Fruit fly (Drosophila melanogaster) whole organism, prepupa: ENCODE measurements around the gene CG45544.
A peak's percentile ranks its signal among the peaks of the same experiment; 100 is the strongest.

Experiments used
- Blimp-1 ChIP-seq: fragments of 200-800 bp; sonication (Bioruptor generic); optimal IDR thresholded peaks from 3 replicates; lab custom pipeline; 2017; ENCODE audit warnings: missing biosample characterization, missing genetic modification characterization, mild to moderate bottlenecking, moderate library complexity, missing genetic modification reagents
- CG10631 ChIP-seq: fragments of 200-800 bp; sonication (Bioruptor generic); optimal IDR thresholded peaks from 2 replicates; lab custom pipeline; 2016; ENCODE audit warnings: missing biosample characterization, missing genetic modification characterization
- CG10669 ChIP-seq: fragments of 200-800 bp; sonication (Bioruptor generic); optimal IDR thresholded peaks from 3 replicates; lab custom pipeline; 2018; ENCODE audit warnings: missing biosample characterization, mild to moderate bottlenecking, missing genetic modification characterization, moderate library complexity
- CG11294 ChIP-seq: fragments of 200-800 bp; sonication (Bioruptor generic); IDR thresholded peaks from 2 replicates; pipeline ENCODE4 v1.3.6; 2022; ENCODE audit warnings: missing biosample characterization, missing genetic modification characterization
- CG11762 ChIP-seq: fragments of 200-800 bp; sonication (Bioruptor generic); optimal IDR thresholded peaks from 3 replicates; lab custom pipeline; 2016; ENCODE audit warnings: missing biosample characterization, missing genetic modification characterization; ENCODE audit not compliant: insufficient read depth
- CG11902 ChIP-seq: fragments of 200-800 bp; sonication (Bioruptor generic); optimal IDR thresholded peaks from 3 replicates; lab custom pipeline; 2016; ENCODE audit warnings: missing biosample characterization, missing genetic modification characterization
- CG15336 ChIP-seq: fragments of 200-800 bp; sonication (Bioruptor generic); IDR thresholded peaks from 2 replicates; pipeline ENCODE4 v1.3.6; 2022; ENCODE audit warnings: missing biosample characterization, missing genetic modification characterization
- CG1621 ChIP-seq: fragments of 200-800 bp; sonication (Bioruptor generic); optimal IDR thresholded peaks from 3 replicates; lab custom pipeline; 2018; ENCODE audit warnings: missing biosample characterization, mild to moderate bottlenecking, missing genetic modification characterization
- CG16779 ChIP-seq: fragments of 200-800 bp; sonication (Bioruptor generic); optimal IDR thresholded peaks from 3 replicates; lab custom pipeline; 2017; ENCODE audit warnings: missing biosample characterization, mild to moderate bottlenecking, missing genetic modification characterization
- CG31627 ChIP-seq: fragments of 200-800 bp; sonication (Bioruptor generic); optimal IDR thresholded peaks from 3 replicates; lab custom pipeline; 2016; ENCODE audit warnings: missing biosample characterization, missing genetic modification characterization
- CG32006 ChIP-seq: fragments of 200-800 bp; sonication (Bioruptor generic); optimal IDR thresholded peaks from 3 replicates; lab custom pipeline; 2017; ENCODE audit warnings: missing biosample characterization, mild to moderate bottlenecking, missing genetic modification characterization
- CG34406 ChIP-seq: fragments of 200-800 bp; sonication (Bioruptor generic); optimal IDR thresholded peaks from 3 replicates; lab custom pipeline; 2016; ENCODE audit warnings: missing biosample characterization, missing genetic modification characterization
- CG3919 ChIP-seq: fragments of 200-800 bp; sonication (Bioruptor generic); optimal IDR thresholded peaks from 3 replicates; lab custom pipeline; 2016; ENCODE audit warnings: missing biosample characterization, missing genetic modification characterization
- CG4318 ChIP-seq: fragments of 200-800 bp; sonication (Bioruptor generic); optimal IDR thresholded peaks from 3 replicates; lab custom pipeline; 2017; ENCODE audit warnings: missing biosample characterization, mild to moderate bottlenecking, missing genetic modification characterization
- CG6276 ChIP-seq: fragments of 200-800 bp; sonication (Bioruptor generic); optimal IDR thresholded peaks from 2 replicates; lab custom pipeline; 2017; ENCODE audit warnings: missing biosample characterization, mild to moderate bottlenecking, missing genetic modification characterization
- CG6792 ChIP-seq: fragments of 200-800 bp; sonication (Bioruptor generic); optimal IDR thresholded peaks from 3 replicates; lab custom pipeline; 2016; ENCODE audit warnings: missing biosample characterization, missing genetic modification characterization
- CG6808 ChIP-seq: fragments of 200-800 bp; sonication (Bioruptor generic); optimal IDR thresholded peaks from 3 replicates; lab custom pipeline; 2017; ENCODE audit warnings: missing biosample characterization, missing genetic modification characterization, mild to moderate bottlenecking, moderate library complexity, missing genetic modification reagents
- CG6854 ChIP-seq: fragments of 200-800 bp; sonication (Bioruptor generic); optimal IDR thresholded peaks from 2 replicates; lab custom pipeline; 2017; ENCODE audit warnings: missing biosample characterization, mild to moderate bottlenecking, missing genetic modification characterization
- CG7368 ChIP-seq: fragments of 200-800 bp; sonication (Bioruptor generic); optimal IDR thresholded peaks from 3 replicates; lab custom pipeline; 2016; ENCODE audit warnings: missing biosample characterization, missing genetic modification characterization
- CG8119 ChIP-seq: fragments of 200-800 bp; sonication (Bioruptor generic); IDR thresholded peaks from 3 replicates; pipeline ENCODE4 v1.3.6; 2022; ENCODE audit warnings: missing biosample characterization, missing genetic modification characterization
- CG9139 ChIP-seq: fragments of 200-800 bp; sonication (Bioruptor generic); optimal IDR thresholded peaks from 3 replicates; lab custom pipeline; 2017; ENCODE audit warnings: missing biosample characterization, mild to moderate bottlenecking, missing genetic modification characterization
- Eip75B ChIP-seq: fragments of 200-800 bp; sonication (Bioruptor generic); optimal IDR thresholded peaks from 3 replicates; lab custom pipeline; 2016; ENCODE audit warnings: missing biosample characterization, missing genetic modification characterization
- Eip78C ChIP-seq: fragments of 200-800 bp; sonication (Bioruptor generic); peaks from one replicate; lab custom pipeline; 2016; ENCODE audit warnings: missing biosample characterization, missing genetic modification characterization
- Ets21C ChIP-seq: fragments of 200-800 bp; sonication (Bioruptor generic); optimal IDR thresholded peaks from 3 replicates; lab custom pipeline; 2016; ENCODE audit warnings: missing biosample characterization, missing genetic modification characterization
- Ets96B ChIP-seq: fragments of 200-800 bp; optimal IDR thresholded peaks from 2 replicates; lab custom pipeline; 2019; ENCODE audit warnings: missing biosample characterization, mild to moderate bottlenecking, missing genetic modification characterization, moderate library complexity
- Hr38 ChIP-seq: sonication (Bioruptor generic); optimal IDR thresholded peaks from 2 replicates; lab custom pipeline; 2016; ENCODE audit warnings: missing biosample characterization, missing genetic modification characterization
- Hr39 ChIP-seq: fragments of 200-800 bp; sonication (Bioruptor generic); optimal IDR thresholded peaks from 2 replicates; lab custom pipeline; 2016; ENCODE audit warnings: missing biosample characterization, missing genetic modification characterization
- Hr4 ChIP-seq: fragments of 200-800 bp; sonication (Bioruptor generic); optimal IDR thresholded peaks from 3 replicates; lab custom pipeline; 2016; ENCODE audit warnings: missing biosample characterization, missing genetic modification characterization
- Lpt ChIP-seq: fragments of 200-800 bp; sonication (Bioruptor generic); optimal IDR thresholded peaks from 3 replicates; lab custom pipeline; 2016; ENCODE audit warnings: missing biosample characterization, missing genetic modification characterization
- Met ChIP-seq: fragments of 200-800 bp; sonication (Bioruptor generic); optimal IDR thresholded peaks from 3 replicates; lab custom pipeline; 2016; ENCODE audit warnings: missing biosample characterization, missing genetic modification characterization
- OdsH ChIP-seq: fragments of 200-800 bp; sonication (Bioruptor generic); optimal IDR thresholded peaks from 3 replicates; lab custom pipeline; 2016; ENCODE audit warnings: missing biosample characterization, missing genetic modification characterization
- Smox ChIP-seq: fragments of 200-800 bp; sonication (Bioruptor generic); optimal IDR thresholded peaks from 3 replicates; lab custom pipeline; 2016; ENCODE audit warnings: missing biosample characterization, missing genetic modification characterization
- Sox102F ChIP-seq: fragments of 200-800 bp; sonication (Bioruptor generic); optimal IDR thresholded peaks from 2 replicates; lab custom pipeline; 2016; ENCODE audit warnings: missing biosample characterization, mild to moderate bottlenecking, missing genetic modification characterization
- Sox14 ChIP-seq: fragments of 200-800 bp; sonication (Bioruptor generic); optimal IDR thresholded peaks from 3 replicates; lab custom pipeline; 2016; ENCODE audit warnings: missing biosample characterization, missing genetic modification characterization
- Sox15 ChIP-seq: fragments of 200-800 bp; sonication (Bioruptor generic); optimal IDR thresholded peaks from 3 replicates; lab custom pipeline; 2016; ENCODE audit warnings: missing biosample characterization, missing genetic modification characterization
- achi ChIP-seq: fragments of 200-800 bp; sonication (Bioruptor generic); optimal IDR thresholded peaks from 3 replicates; lab custom pipeline; 2016; ENCODE audit warnings: missing biosample characterization, missing genetic modification characterization
- acj6 ChIP-seq: fragments of 200-800 bp; sonication (Bioruptor generic); optimal IDR thresholded peaks from 3 replicates; lab custom pipeline; 2016; ENCODE audit warnings: missing biosample characterization, missing genetic modification characterization
- cyc ChIP-seq: fragments of 200-800 bp; sonication (Bioruptor generic); optimal IDR thresholded peaks from 3 replicates; lab custom pipeline; 2016; ENCODE audit warnings: missing biosample characterization, missing genetic modification characterization
- dac ChIP-seq: fragments of 200-800 bp; sonication (Bioruptor generic); optimal IDR thresholded peaks from 2 replicates; lab custom pipeline; 2017; ENCODE audit warnings: missing biosample characterization, mild to moderate bottlenecking, missing genetic modification characterization
- eg ChIP-seq: fragments of 200-800 bp; sonication (Bioruptor generic); IDR thresholded peaks from 3 replicates; pipeline ENCODE4 v1.3.6; 2022; ENCODE audit warnings: missing biosample characterization, missing genetic modification characterization
- esn ChIP-seq: fragments of 200-800 bp; sonication (Bioruptor generic); optimal IDR thresholded peaks from 2 replicates; lab custom pipeline; 2016; ENCODE audit warnings: missing biosample characterization, mild to moderate bottlenecking, missing genetic modification characterization, moderate library complexity
- fd85E ChIP-seq: fragments of 200-800 bp; sonication (Bioruptor generic); optimal IDR thresholded peaks from 3 replicates; lab custom pipeline; 2016; ENCODE audit warnings: missing biosample characterization, missing genetic modification characterization
- fkh ChIP-seq: fragments of 200-800 bp; sonication (Bioruptor generic); optimal IDR thresholded peaks from 3 replicates; lab custom pipeline; 2017; ENCODE audit warnings: missing biosample characterization, mild to moderate bottlenecking, missing genetic modification characterization, moderate library complexity
- lz ChIP-seq: fragments of 200-800 bp; sonication (Bioruptor generic); optimal IDR thresholded peaks from 3 replicates; lab custom pipeline; 2016; ENCODE audit warnings: missing biosample characterization, missing genetic modification characterization
- net ChIP-seq: fragments of 200-800 bp; sonication (Bioruptor generic); optimal IDR thresholded peaks from 3 replicates; lab custom pipeline; 2016; ENCODE audit warnings: missing biosample characterization, missing genetic modification characterization
- pdm3 ChIP-seq: fragments of 200-800 bp; sonication (Bioruptor generic); optimal IDR thresholded peaks from 3 replicates; lab custom pipeline; 2016; ENCODE audit warnings: missing biosample characterization, missing genetic modification characterization
- salr ChIP-seq, 2 experiments: fragments of 200-800 bp; sonication (Bioruptor generic); optimal IDR thresholded peaks; 3 replicates each; lab custom pipeline; 2016 to 2018; ENCODE audit warnings: missing biosample characterization in 2 of 2, missing genetic modification characterization in 2 of 2, mild to moderate bottlenecking in 1 of 2
- spab ChIP-seq: fragments of 200-800 bp; sonication (Bioruptor generic); optimal IDR thresholded peaks from 2 replicates; lab custom pipeline; 2017; ENCODE audit warnings: missing biosample characterization, mild to moderate bottlenecking, missing genetic modification characterization, missing genetic modification reagents
- svp ChIP-seq: fragments of 200-800 bp; sonication (Bioruptor generic); peaks from one replicate; lab custom pipeline; 2016; ENCODE audit warnings: missing biosample characterization, missing genetic modification characterization
- topi ChIP-seq: fragments of 200-800 bp; sonication (Bioruptor generic); optimal IDR thresholded peaks from 3 replicates; lab custom pipeline; 2016; ENCODE audit warnings: missing biosample characterization, missing genetic modification characterization

The CG45544 gene

dm6 chr3R:29274590-29274989, 18.3 kb downstream of the CG45544 start:
- TF ChIP-seq Lpt (GFP tag; lab: Kevin White, UChicago) (no peak), acj6 (GFP tag; lab: Kevin White, UChicago) (peak; percentile 6), Eip78C (GFP tag; lab: Kevin White, UChicago) (peak; percentile 75), Hr4 (GFP tag; lab: Kevin White, UChicago) (peak; percentile 1), pdm3 (peak; percentile 14), CG3919 (peak; percentile 2)

- peak; percentile 66 for TF ChIP-seq CG9139 (GFP tag; lab: Kevin White, UChicago)
- no peak for TF ChIP-seq CG11294 (GFP tag; lab: Robert Waterston, UW)
- no peak for TF ChIP-seq CG6276 (GFP tag; lab: Kevin White, UChicago)
- TF ChIP-seq CG6792 (GFP tag; lab: Kevin White, UChicago), result peak; percentile 83
- TF ChIP-seq Eip78C (GFP tag; lab: Kevin White, UChicago), result peak; percentile 97
- peak; percentile 24 for TF ChIP-seq CG4318 (GFP tag; lab: Kevin White, UChicago)
- TF ChIP-seq Sox14 (GFP tag; lab: Kevin White, UChicago), result peak; percentile 90
- TF ChIP-seq eg (GFP tag; lab: Robert Waterston, UW), result peak; percentile 32; the same call in 1 of the 3 replicates
- TF ChIP-seq CG31627, result peak; percentile 91
- TF ChIP-seq CG6854 (GFP tag; lab: Kevin White, UChicago), result peak; percentile 50
- peak; percentile 84 for TF ChIP-seq CG6808 (GFP tag; lab: Kevin White, UChicago)
- peak; percentile 91 for TF ChIP-seq esn (GFP tag; lab: Kevin White, UChicago)
- TF ChIP-seq net (GFP tag; lab: Kevin White, UChicago), result peak; percentile 78
- TF ChIP-seq CG32006 (GFP tag; lab: Kevin White, UChicago), result peak; percentile 59
- TF ChIP-seq Smox (GFP tag; lab: Kevin White, UChicago), result peak; percentile 89
- peak; percentile 76 for TF ChIP-seq Sox15 (GFP tag; lab: Kevin White, UChicago)
- peak; percentile 86 for TF ChIP-seq CG10669
- peak; percentile 59 for TF ChIP-seq CG16779 (tag; lab: Kevin White, UChicago)
- TF ChIP-seq Ets21C (GFP tag; lab: Kevin White, UChicago), result peak; percentile 81
- peak; percentile 90 for TF ChIP-seq Hr39 (GFP tag; lab: Kevin White, UChicago)
- TF ChIP-seq spab (GFP tag; lab: Kevin White, UChicago), result peak; percentile 85
- TF ChIP-seq topi, result peak; percentile 90
- peak; percentile 92 for TF ChIP-seq svp (GFP tag; lab: Kevin White, UChicago)
- TF ChIP-seq CG7368, result peak; percentile 69
- peak; percentile 91 for TF ChIP-seq Sox102F (GFP tag; lab: Kevin White, UChicago)
- TF ChIP-seq Blimp-1, result peak; percentile 52
- TF ChIP-seq CG8119 (GFP tag; lab: Robert Waterston, UW), result peak; percentile 45; the same call in 1 of the 3 replicates
- peak; percentile 93 for TF ChIP-seq Ets96B
- TF ChIP-seq acj6 (GFP tag; lab: Kevin White, UChicago), result peak; percentile 86
- TF ChIP-seq CG15336, result no peak
- peak; percentile 57 to 87 for TF ChIP-seq salr (GFP tag; optimal IDR thresholded peaks at IDR 0.05; lab: Kevin White, UChicago)
- TF ChIP-seq Lpt (GFP tag; lab: Kevin White, UChicago), result peak; percentile 36
- peak; percentile 79 for TF ChIP-seq CG3919
- TF ChIP-seq CG10631 (GFP tag; lab: Kevin White, UChicago), result peak; percentile 85
- TF ChIP-seq fkh, result no peak
- TF ChIP-seq lz, result peak; percentile 86
- peak; percentile 79 for TF ChIP-seq OdsH
- TF ChIP-seq Eip75B (GFP tag; lab: Kevin White, UChicago), result peak; percentile 86
- peak; percentile 69 for TF ChIP-seq CG11762
- TF ChIP-seq dac, result no peak
- peak; percentile 83 for TF ChIP-seq cyc (GFP tag; lab: Kevin White, UChicago)
- peak; percentile 92 for TF ChIP-seq Met (GFP tag; lab: Kevin White, UChicago)
- TF ChIP-seq CG1621 (tag; lab: Kevin White, UChicago), result peak; percentile 92
- TF ChIP-seq achi (GFP tag; lab: Kevin White, UChicago), result peak; percentile 73
- TF ChIP-seq Hr38 (GFP tag; lab: Kevin White, UChicago), result no peak
- TF ChIP-seq fd85E (GFP tag; lab: Kevin White, UChicago), result no peak
- TF ChIP-seq CG11902 (GFP tag; lab: Kevin White, UChicago), result peak; percentile 61
- peak; percentile 83 for TF ChIP-seq pdm3
- TF ChIP-seq CG34406 (GFP tag; lab: Kevin White, UChicago), result peak; percentile 79
Measured at dm6 chr3R:29277009-29277408, 20.7 kb downstream of the CG45544 start.
